Fruit fly (Drosophila melanogaster): ENCODE results near the gene grp.

The grp gene

DNA sequence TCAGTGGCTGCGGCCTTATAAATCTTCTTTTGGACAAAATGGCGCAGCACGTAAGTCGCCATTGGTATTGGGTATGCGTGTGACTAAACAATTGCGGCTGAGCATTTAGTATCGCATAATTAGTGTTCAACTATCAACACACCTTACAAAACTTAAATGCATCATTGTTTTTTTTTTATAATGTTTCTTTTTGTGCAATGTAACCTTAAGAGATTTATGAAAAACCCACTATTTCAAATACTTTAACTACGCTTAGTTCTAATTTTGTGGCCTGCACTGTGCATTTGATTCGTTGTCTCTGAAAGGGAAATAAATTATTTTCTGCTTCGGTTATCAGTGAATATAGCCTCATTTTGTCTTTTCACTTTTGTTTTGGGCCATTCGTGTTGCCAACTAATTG lies 35.9 kb upstream of the grp start (continued):
- TF ChIP-seq Atf3 (GFP tag; optimal IDR thresholded peaks at IDR 0.05) (peak; percentile 19), eve (GFP tag; optimal IDR thresholded peaks at IDR 0.05) (peak in 1 of 2 experiments; percentile 70), CG30020 (tag; optimal IDR thresholded peaks at IDR 0.05) (no peak), CG7786 (GFP tag; optimal IDR thresholded peaks at IDR 0.05) (peak; percentile 54), Deaf1 (tag; optimal IDR thresholded peaks at IDR 0.05) (peak; percentile 9), CG10366 (GFP tag; IDR thresholded peaks at IDR 0.05) (peak; percentile 35; the same call in 1 of the 2 replicates), twi (tag; optimal IDR thresholded peaks at IDR 0.05) (no peak), H2.0 (GFP tag; IDR thresholded peaks at IDR 0.05) (peak; percentile 62), CG9437 (GFP tag; optimal IDR thresholded peaks at IDR 0.05) (peak; percentile 48), CG9215 (GFP tag; IDR thresholded peaks at IDR 0.05) (peak; percentile 51), HLH54F (GFP tag; optimal IDR thresholded peaks at IDR 0.05) (peak; percentile 30), CG17361 (GFP tag; IDR thresholded peaks at IDR 0.05) (peak; percentile 64; the same call in 2 of the 3 replicates), eyg (GFP tag; optimal IDR thresholded peaks at IDR 0.05) (no peak), gsb (GFP tag; IDR thresholded peaks at IDR 0.05) (no peak), Hmr (GFP tag; optimal IDR thresholded peaks at IDR 0.05) (peak; percentile 77), tio (GFP tag; optimal IDR thresholded peaks at IDR 0.05) (peak; percentile 49), lmd (GFP tag; IDR thresholded peaks at IDR 0.05) (peak; percentile 67), CG1792 (GFP tag; optimal IDR thresholded peaks at IDR 0.05) (no peak), CG6683 (GFP tag; optimal IDR thresholded peaks at IDR 0.05) (peak; percentile 47), CG2889 (GFP tag; IDR thresholded peaks at IDR 0.05) (0 out of 3 replicates have a peak, but pooled peaks have one; percentile 32), CG30403 (GFP tag; optimal IDR thresholded peaks at IDR 0.05) (peak; percentile 64), jumu (GFP tag; optimal IDR thresholded peaks at IDR 0.05) (peak; percentile 22), mirr (GFP tag; optimal IDR thresholded peaks at IDR 0.05) (no peak), Scr (GFP tag; IDR thresholded peaks at IDR 0.05; ENCODE audit: partially characterized antibody) (no peak), chinmo (GFP tag; IDR thresholded peaks at IDR 0.05; ENCODE audit: partially characterized antibody) (no peak), CG6689 (GFP tag; IDR thresholded peaks at IDR 0.05) (peak; percentile 56; the same call in 1 of the 2 replicates), Sin3A (optimal IDR thresholded peaks at IDR 0.05) (no peak), YL-1 (GFP tag; optimal IDR thresholded peaks at IDR 0.05) (no peak), CTCF (GFP tag; optimal IDR thresholded peaks at IDR 0.05) (no peak), CG4360 (GFP tag; IDR thresholded peaks at IDR 0.05) (no peak), MTF-1 (GFP tag; optimal IDR thresholded peaks at IDR 0.05; ENCODE audit: borderline replicate concordance) (no peak), CG2875 (GFP tag; optimal IDR thresholded peaks at IDR 0.05) (peak; percentile 35), Hand (GFP tag; optimal IDR thresholded peaks at IDR 0.05) (peak; percentile 63), tx (GFP tag; optimal IDR thresholded peaks at IDR 0.05) (peak; percentile 32), CG14710 (tag; optimal IDR thresholded peaks at IDR 0.05) (peak; percentile 43), kah (GFP tag; optimal IDR thresholded peaks at IDR 0.05) (no peak), kay (GFP tag; optimal IDR thresholded peaks at IDR 0.05) (no peak), Sry-β (GFP tag; optimal IDR thresholded peaks at IDR 0.05) (no peak), CG16779 (GFP tag; IDR thresholded peaks at IDR 0.05) (no peak), nau (GFP tag; optimal IDR thresholded peaks at IDR 0.05) (peak; percentile 57), Xrp1 (GFP tag; IDR thresholded peaks at IDR 0.05) (peak; percentile 73), CG16813 (GFP tag; IDR thresholded peaks at IDR 0.05; ENCODE audit: partially characterized antibody) (no peak), Antp (GFP tag; optimal IDR thresholded peaks at IDR 0.05) (peak; percentile 46), CG10274 (GFP tag; optimal IDR thresholded peaks at IDR 0.05) (no peak), so (GFP tag; IDR thresholded peaks at IDR 0.05) (no peak; the same call in 2 of the 3 replicates), CG6175 (GFP tag; IDR thresholded peaks at IDR 0.05) (no peak), Vsx1 (GFP tag; optimal IDR thresholded peaks at IDR 0.05) (peak; percentile 26), CG34422 (GFP tag; IDR thresholded peaks at IDR 0.05) (peak; percentile 63; the same call in 2 of the 3 replicates), CG4282 (GFP tag; optimal IDR thresholded peaks at IDR 0.05) (no peak), unpg (GFP tag; optimal IDR thresholded peaks at IDR 0.05) (peak; percentile 79), CG31224 (GFP tag; IDR thresholded peaks at IDR 0.05) (no peak), h (optimal IDR thresholded peaks at IDR 0.05) (no peak), danr (GFP tag; IDR thresholded peaks at IDR 0.05) (peak; percentile 45; the same call in 1 of the 2 replicates)
